Fruit fly (Drosophila melanogaster) whole organism, wandering third instar larva: Measurements from ENCODE around the gene Tpst.

Experiments
- Abd-B ChIP-seq: fragments of >200 bp; optimal IDR thresholded peaks from 2 replicates; lab custom pipeline; 2017; ENCODE audit warnings: missing biosample characterization, missing genetic modification characterization
- CG9705 ChIP-seq: fragments of 200-800 bp; sonication (Bioruptor generic); optimal IDR thresholded peaks from 2 replicates; lab custom pipeline; 2018; ENCODE audit warnings: missing biosample characterization, mild to moderate bottlenecking, missing genetic modification characterization
- Dfd ChIP-seq: fragments of >200 bp; optimal IDR thresholded peaks from 2 replicates; lab custom pipeline; 2017; ENCODE audit warnings: missing biosample characterization, missing genetic modification characterization
- Myc ChIP-seq: fragments of >200 bp; optimal IDR thresholded peaks from 2 replicates; lab custom pipeline; 2017
- dl ChIP-seq, 2 experiments: fragments of 175-275, 200-275 bp in 1 of 2; fragments of 200-275 bp in 1 of 2; sonication (Bioruptor generic); optimal IDR thresholded peaks; lab custom pipeline; 2018; ENCODE audit warnings: mild to moderate bottlenecking in 2 of 2, missing biosample characterization in 2 of 2, missing genetic modification characterization in 2 of 2, moderate library complexity in 2 of 2; ENCODE audit not compliant: partially characterized antibody in 2 of 2, insufficient read depth in 1 of 2
- dmrt93B ChIP-seq: fragments of 200-800 bp; sonication (Bioruptor generic); optimal IDR thresholded peaks from 2 replicates; lab custom pipeline; 2018; ENCODE audit warnings: missing biosample characterization, mild to moderate bottlenecking, missing genetic modification characterization
- foxo ChIP-seq, 2 experiments: fragments of 200-800 bp; sonication (Bioruptor generic); optimal IDR thresholded peaks; 2 replicates in 1 of 2; 3 replicates in 1 of 2; lab custom pipeline; 2016 to 2017; ENCODE audit warnings: missing biosample characterization in 2 of 2, missing genetic modification characterization in 2 of 2
- lola ChIP-seq: fragments of >200 bp; optimal IDR thresholded peaks from 2 replicates; lab custom pipeline; 2017; ENCODE audit warnings: missing biosample characterization, missing genetic modification characterization
- woc ChIP-seq: sonication (Bioruptor generic); optimal IDR thresholded peaks from 2 replicates; lab custom pipeline; 2016; ENCODE audit warnings: missing biosample characterization, mild to moderate bottlenecking, missing genetic modification characterization

- TF ChIP-seq lola (GFP tag; lab: Kevin White, UChicago) (no peak), dmrt93B (GFP tag; lab: Kevin White, UChicago) (no peak), Abd-B (GFP tag; lab: Kevin White, UChicago) (no peak), dl (GFP tag; optimal IDR thresholded peaks at IDR 0.05; lab: Kevin White, UChicago; ENCODE audit: insufficient read depth in 1 of 2, partially characterized antibody in 2 of 2) (no peak), Dfd (GFP tag; lab: Kevin White, UChicago) (no peak), woc (no peak), CG9705 (GFP tag; lab: Kevin White, UChicago) (peak; percentile 22), Myc (peak; percentile 71), foxo (GFP tag; optimal IDR thresholded peaks at IDR 0.05; lab: Kevin White, UChicago) (peak in 1 of 2 experiments; percentile 71)
Observed at dm6 chrX:13563483-13564443, at the start of gene Tpst, which contains the start of gene CG46311.
